Worm (Caenorhabditis elegans) whole organism, early embryonic: ENCODE data around the gene F47B7.3.

Experiments used
- aly-1 ChIP-seq: sonication (generic microtip); optimal IDR thresholded peaks from 2 replicates; lab custom pipeline; 2016; ENCODE audit warnings: missing genetic modification characterization, missing compliant biosample characterization
- ama-1 ChIP-seq: fragments of 150-350 bp; optimal IDR thresholded peaks from 2 replicates; lab custom pipeline; 2014
- ceh-13 ChIP-seq: fragments of 200-800 bp; sonication (Bioruptor generic); optimal IDR thresholded peaks from 2 replicates; lab custom pipeline; 2018; ENCODE audit warnings: mild to moderate bottlenecking, missing genetic modification characterization, missing compliant biosample characterization
- ets-7 ChIP-seq: sonication (generic microtip); optimal IDR thresholded peaks from 2 replicates; lab custom pipeline; 2016; ENCODE audit warnings: missing genotype, missing genetic modification characterization, missing compliant biosample characterization
- flt-1 ChIP-seq: fragments of 200-800 bp; sonication (Bioruptor generic); IDR thresholded peaks from 2 replicates; pipeline ENCODE4 v1.3.6; 2022; ENCODE audit warnings: missing genetic modification characterization, missing compliant biosample characterization
- hmbx-1 ChIP-seq: sonication (generic microtip); optimal IDR thresholded peaks from 2 replicates; lab custom pipeline; 2016; ENCODE audit warnings: mild to moderate bottlenecking, missing genetic modification characterization, missing compliant biosample characterization
- hmg-4 ChIP-seq: fragments of 200-800 bp; sonication (Bioruptor generic); optimal IDR thresholded peaks from 2 replicates; lab custom pipeline; 2018; ENCODE audit warnings: mild to moderate bottlenecking, missing genetic modification characterization, missing compliant biosample characterization
- hnd-1 ChIP-seq: sonication (generic microtip); optimal IDR thresholded peaks from 2 replicates; lab custom pipeline; 2016; ENCODE audit warnings: missing genetic modification characterization, missing compliant biosample characterization
- pes-1 ChIP-seq: fragments of 200-800 bp; sonication (Bioruptor generic); IDR thresholded peaks from 2 replicates; pipeline ENCODE4 v1.3.6; 2022; ENCODE audit warnings: missing genetic modification reagents, missing genetic modification characterization, missing compliant biosample characterization
- tbx-11 ChIP-seq: fragments of 200-800 bp; sonication (Bioruptor generic); IDR thresholded peaks from 2 replicates; pipeline ENCODE4 v1.3.6; 2022; ENCODE audit warnings: missing genetic modification characterization, missing compliant biosample characterization
- tbx-37 ChIP-seq: fragments of 200-800 bp; sonication (Bioruptor generic); conservative IDR thresholded peaks from 2 replicates; pipeline ENCODE4 v1.3.6; 2022; ENCODE audit warnings: missing genetic modification reagents, missing genetic modification characterization, missing compliant biosample characterization

DNA sequence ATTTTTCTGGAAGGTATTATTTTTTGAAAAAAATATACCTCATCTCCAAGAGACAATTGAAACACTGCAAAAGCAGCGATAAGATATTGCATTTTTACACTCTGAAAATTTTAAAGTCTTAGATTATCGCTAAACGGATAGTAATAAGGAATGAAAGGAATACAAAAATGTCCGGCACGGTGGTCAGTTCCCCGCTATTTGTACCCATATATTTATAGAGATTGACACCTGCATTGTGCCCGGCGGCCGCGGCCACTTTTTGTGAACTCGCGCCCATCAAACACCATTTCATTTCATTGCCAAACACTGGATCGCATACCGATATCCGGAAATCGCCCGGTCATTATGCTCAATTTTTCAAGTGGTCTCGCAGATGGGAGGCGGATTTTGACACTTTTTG lies 28.5 kb upstream of the F47B7.3 start, which contains the start of gene idpp-5:
- TF ChIP-seq hmg-4 (GFP tag; lab: Kevin White, UChicago) (no peak), hnd-1 (no peak), ceh-13 (GFP tag; lab: Kevin White, UChicago) (no peak), aly-1 (no peak), tbx-37 (GFP tag; lab: Robert Waterston, UW) (no peak), ets-7 (tag; lab: Kevin White, UChicago) (no peak), ama-1 (lab: Kevin White, UChicago) (no peak), flt-1 (no peak), hmbx-1 (tag; lab: Kevin White, UChicago) (no peak), pes-1 (GFP tag; lab: Robert Waterston, UW) (no peak), tbx-11 (GFP tag; lab: Robert Waterston, UW) (no peak)
